Fruit fly (Drosophila melanogaster): ENCODE results near the gene CG34258.

- no peak for TF ChIP-seq Mnt (GFP tag; optimal IDR thresholded peaks at IDR 0.05)
- TF ChIP-seq toe (GFP tag; optimal IDR thresholded peaks at IDR 0.05), result no peak
- no peak for TF ChIP-seq CG7045 (GFP tag; optimal IDR thresholded peaks at IDR 0.05)
- no peak for TF ChIP-seq CG11617 (GFP tag; optimal IDR thresholded peaks at IDR 0.05)
- TF ChIP-seq cnc (optimal IDR thresholded peaks at IDR 0.05), result no peak
- no peak for TF ChIP-seq CG5204 (GFP tag; optimal IDR thresholded peaks at IDR 0.05)
- TF ChIP-seq Hr96 (GFP tag; optimal IDR thresholded peaks at IDR 0.05), result no peak
- TF ChIP-seq CG1620 (GFP tag; optimal IDR thresholded peaks at IDR 0.05), result no peak
- TF ChIP-seq ovo (GFP tag; optimal IDR thresholded peaks at IDR 0.05), result no peak
- no peak for TF ChIP-seq bab1 (GFP tag; optimal IDR thresholded peaks at IDR 0.05)
- no peak for TF ChIP-seq CG33017 (tag; optimal IDR thresholded peaks at IDR 0.05)
- no peak for TF ChIP-seq tj (GFP tag; optimal IDR thresholded peaks at IDR 0.05)
- no peak for TF ChIP-seq Crg-1 (GFP tag; optimal IDR thresholded peaks at IDR 0.05)
- no peak for TF ChIP-seq Clk (GFP tag; optimal IDR thresholded peaks at IDR 0.05)
Measured at dm6 chr3L:19951035-19951434, 733 bp downstream of the CG34258 start, which contains the start of gene CG32219.
